Fruit fly (Drosophila melanogaster): ENCODE data around the gene CG32295.

Gene CG32295

dm6 chr3L:2476941-2477340 is 49.8 kb downstream of the CG32295 start:
- no peak for TF ChIP-seq lola (GFP tag; optimal IDR thresholded peaks at IDR 0.05)
- no peak for TF ChIP-seq dmrt93B (GFP tag; optimal IDR thresholded peaks at IDR 0.05)
- no peak for TF ChIP-seq Myc (optimal IDR thresholded peaks at IDR 0.05)
- TF ChIP-seq Hnf4 (GFP tag; optimal IDR thresholded peaks at IDR 0.05): no peak
- TF ChIP-seq Rel (GFP tag; optimal IDR thresholded peaks at IDR 0.05): no peak
- TF ChIP-seq Rel (tag; optimal IDR thresholded peaks at IDR 0.05): no peak
- TF ChIP-seq sv (GFP tag; optimal IDR thresholded peaks at IDR 0.05): no peak
- TF ChIP-seq CG32264 (GFP tag; optimal IDR thresholded peaks at IDR 0.05): no peak
- no peak for TF ChIP-seq HLH106 (tag; optimal IDR thresholded peaks at IDR 0.05)
- TF ChIP-seq GATAd (GFP tag; optimal IDR thresholded peaks at IDR 0.05): no peak
- no peak for TF ChIP-seq Jra (GFP tag; optimal IDR thresholded peaks at IDR 0.05)
- no peak for TF ChIP-seq CrebA (GFP tag; optimal IDR thresholded peaks at IDR 0.05; ENCODE audit: borderline replicate concordance)
- TF ChIP-seq Sp1 (GFP tag; optimal IDR thresholded peaks at IDR 0.05): no peak
- no peak for TF ChIP-seq woc (GFP tag; optimal IDR thresholded peaks at IDR 0.05)

Measured in whole organism, wandering third instar larva.